Worm (Caenorhabditis elegans) whole organism, L2 larva: ENCODE data around the gene ubc-9.
A peak's percentile ranks its signal among the peaks of the same experiment; 100 is the strongest.

Source experiments
- C34F6.9 ChIP-seq: fragments of 150-350 bp; optimal IDR thresholded peaks from 2 replicates; lab custom pipeline; 2014; ENCODE audit warnings: missing biosample characterization, missing genetic modification characterization
- F13H6.1 ChIP-seq: sonication (generic microtip); optimal IDR thresholded peaks from 2 replicates; lab custom pipeline; 2016; ENCODE audit warnings: missing genetic modification characterization, missing compliant biosample characterization
- Y55F3AM.14 ChIP-seq: fragments of 200-800 bp; sonication (Bioruptor generic); optimal IDR thresholded peaks from 2 replicates; lab custom pipeline; 2018; ENCODE audit warnings: mild to moderate bottlenecking, missing genetic modification characterization, missing compliant biosample characterization
- alr-1 ChIP-seq: fragments of 150-350 bp; optimal IDR thresholded peaks from 2 replicates; lab custom pipeline; 2014; ENCODE audit warnings: missing biosample characterization, missing genetic modification characterization
- aly-2 ChIP-seq: fragments of 150-350 bp; optimal IDR thresholded peaks from 2 replicates; lab custom pipeline; 2014; ENCODE audit warnings: missing biosample characterization, missing genetic modification characterization
- blmp-1 ChIP-seq: sonication (generic microtip); optimal IDR thresholded peaks from 2 replicates; lab custom pipeline; 2017; ENCODE audit warnings: missing genetic modification characterization, mild to moderate bottlenecking, missing compliant biosample characterization, antibody characterized with exemption, moderate library complexity; ENCODE audit not compliant: insufficient read depth
- ceh-82 ChIP-seq: fragments of 150-350 bp; optimal IDR thresholded peaks from 2 replicates; lab custom pipeline; 2014; ENCODE audit warnings: missing biosample characterization, missing genetic modification characterization
- crh-2 ChIP-seq: sonication (generic microtip); optimal IDR thresholded peaks from 2 replicates; lab custom pipeline; 2017; ENCODE audit warnings: missing biosample characterization, missing genetic modification characterization
- dmd-4 ChIP-seq: sonication (generic microtip); optimal IDR thresholded peaks from 2 replicates; lab custom pipeline; 2017; ENCODE audit warnings: missing biosample characterization, missing genetic modification characterization
- egl-27 ChIP-seq: sonication (generic microtip); optimal IDR thresholded peaks from 3 replicates; lab custom pipeline; 2017; ENCODE audit warnings: missing biosample characterization, missing genetic modification reagents, missing genetic modification characterization
- elt-1 ChIP-seq: fragments of 150-350 bp; optimal IDR thresholded peaks from 2 replicates; lab custom pipeline; 2014; ENCODE audit warnings: missing biosample characterization, missing genetic modification characterization
- elt-3 ChIP-seq: sonication (generic microtip); optimal IDR thresholded peaks from 2 replicates; lab custom pipeline; 2017; ENCODE audit warnings: missing biosample characterization, missing genetic modification characterization
- fos-1 ChIP-seq: fragments of 150-350 bp; optimal IDR thresholded peaks from 2 replicates; lab custom pipeline; 2014; ENCODE audit warnings: missing biosample characterization, missing genetic modification characterization
- lin-11 ChIP-seq: fragments of 150-350 bp; sonication (generic microtip); optimal IDR thresholded peaks from 2 replicates; lab custom pipeline; 2014; ENCODE audit warnings: missing biosample characterization, missing genetic modification characterization, inconsistent platforms, mixed read lengths
- lsy-2 ChIP-seq, 2 experiments: fragments of 150-350 bp in 1 of 2; sonication (generic microtip) in 1 of 2; optimal IDR thresholded peaks; 2 replicates each; lab custom pipeline; 2014 to 2017; ENCODE audit warnings: missing biosample characterization in 2 of 2, missing genetic modification characterization in 2 of 2
- mab-5 ChIP-seq: fragments of 150-350 bp; optimal IDR thresholded peaks from 2 replicates; lab custom pipeline; 2014; ENCODE audit warnings: missing biosample characterization, missing genetic modification characterization
- mbf-1 ChIP-seq: sonication (generic microtip); optimal IDR thresholded peaks from 2 replicates; lab custom pipeline; 2017; ENCODE audit warnings: missing biosample characterization, missing genetic modification characterization
- mdl-1 ChIP-seq, 2 experiments: fragments of 150-350 bp in 1 of 2; sonication (generic microtip) in 1 of 2; optimal IDR thresholded peaks; 2 replicates each; lab custom pipeline; 2017; ENCODE audit warnings: missing biosample characterization in 2 of 2, missing genetic modification characterization in 2 of 2
- nhr-10 ChIP-seq: sonication (generic microtip); optimal IDR thresholded peaks from 2 replicates; lab custom pipeline; 2017; ENCODE audit warnings: missing biosample characterization, missing genetic modification characterization
- nhr-11 ChIP-seq: fragments of 150-350 bp; optimal IDR thresholded peaks from 2 replicates; lab custom pipeline; 2014; ENCODE audit warnings: missing biosample characterization, missing genetic modification characterization
- nhr-12 ChIP-seq: fragments of 150-350 bp; optimal IDR thresholded peaks from 2 replicates; lab custom pipeline; 2014; ENCODE audit warnings: missing biosample characterization, missing genetic modification characterization
- nhr-129 ChIP-seq: fragments of 150-350 bp; optimal IDR thresholded peaks from 2 replicates; lab custom pipeline; 2014; ENCODE audit warnings: missing biosample characterization, missing genetic modification characterization
- nhr-21 ChIP-seq: fragments of 150-350 bp; optimal IDR thresholded peaks from 2 replicates; lab custom pipeline; 2014; ENCODE audit warnings: missing biosample characterization, missing genetic modification characterization
- nhr-23 ChIP-seq: fragments of 150-350 bp; optimal IDR thresholded peaks from 2 replicates; lab custom pipeline; 2014; ENCODE audit warnings: missing biosample characterization, missing genetic modification reagents, missing genetic modification characterization
- nhr-25 ChIP-seq: fragments of 150-350 bp; sonication (generic microtip); optimal IDR thresholded peaks from 3 replicates; lab custom pipeline; 2014; ENCODE audit warnings: missing biosample characterization, missing genetic modification characterization
- nhr-6 ChIP-seq: fragments of 150-350 bp; optimal IDR thresholded peaks from 2 replicates; lab custom pipeline; 2014; ENCODE audit warnings: missing biosample characterization, missing genetic modification characterization
- sem-4 ChIP-seq: fragments of 150-350 bp; optimal IDR thresholded peaks from 2 replicates; lab custom pipeline; 2014; ENCODE audit warnings: missing biosample characterization, missing genetic modification reagents, missing genetic modification characterization
- skn-1 ChIP-seq: sonication (generic microtip); optimal IDR thresholded peaks from 2 replicates; lab custom pipeline; 2017; ENCODE audit warnings: missing biosample characterization, missing genetic modification characterization
- sma-3 ChIP-seq: sonication (generic microtip); optimal IDR thresholded peaks from 2 replicates; lab custom pipeline; 2016; ENCODE audit warnings: missing genetic modification reagents, missing genetic modification characterization, missing compliant biosample characterization
- sma-9 ChIP-seq, 2 experiments: fragments of 150-350 bp in 1 of 2; sonication (generic microtip) in 1 of 2; optimal IDR thresholded peaks; 2 replicates each; lab custom pipeline; 2014 to 2016; ENCODE audit warnings: missing genetic modification characterization in 2 of 2, mild to moderate bottlenecking in 1 of 2, missing biosample characterization in 1 of 2, missing compliant biosample characterization in 1 of 2, missing genetic modification reagents in 1 of 2, moderate library complexity in 1 of 2
- snpc-4 ChIP-seq: fragments of 150-350 bp; optimal IDR thresholded peaks from 2 replicates; lab custom pipeline; 2014; ENCODE audit warnings: missing biosample characterization, missing genetic modification characterization
- zag-1 ChIP-seq: fragments of 150-350 bp; optimal IDR thresholded peaks from 2 replicates; lab custom pipeline; 2014; ENCODE audit warnings: missing biosample characterization, missing genetic modification characterization
- ztf-11 ChIP-seq: sonication (generic microtip); optimal IDR thresholded peaks from 2 replicates; lab custom pipeline; 2017; ENCODE audit warnings: missing biosample characterization, missing genetic modification characterization

ubc-9 gene

ce11 chrIV:4640941-4641340, 9.9 kb upstream of the ubc-9 start:
- TF ChIP-seq blmp-1 (peak; percentile 85), fos-1 (tag; lab: Kevin White, UChicago) (peak; percentile 0), sma-9 (GFP tag; optimal IDR thresholded peaks at IDR 0.05; lab: Kevin White, UChicago) (peak; percentile 45), sma-9 (tag; optimal IDR thresholded peaks at IDR 0.05; lab: Kevin White, UChicago) (no peak), elt-1 (no peak)

DNA sequence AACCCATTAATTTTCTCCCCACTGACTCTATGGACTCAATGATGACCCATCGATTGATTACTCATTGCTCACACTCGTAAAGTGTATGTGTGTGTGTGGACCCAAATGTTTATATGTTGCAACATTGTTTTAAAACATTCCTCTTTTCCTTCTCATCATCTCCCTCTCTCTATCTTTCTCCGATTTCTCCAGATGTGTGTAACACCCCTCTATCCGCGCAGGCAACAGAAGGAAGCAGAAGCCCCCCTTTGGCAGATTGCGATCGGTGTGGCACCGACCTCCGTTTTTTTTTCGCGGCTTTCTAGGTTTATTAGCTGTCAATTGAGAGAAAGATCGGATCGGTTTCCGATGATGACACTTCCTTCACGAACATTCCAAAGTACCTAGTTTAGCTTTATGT, 7.3 kb upstream of the ubc-9 start:
- no peak for TF ChIP-seq lin-11 (tag; lab: Kevin White, UChicago)
- peak; percentile 20 for TF ChIP-seq sem-4 (tag; lab: Kevin White, UChicago)

DNA sequence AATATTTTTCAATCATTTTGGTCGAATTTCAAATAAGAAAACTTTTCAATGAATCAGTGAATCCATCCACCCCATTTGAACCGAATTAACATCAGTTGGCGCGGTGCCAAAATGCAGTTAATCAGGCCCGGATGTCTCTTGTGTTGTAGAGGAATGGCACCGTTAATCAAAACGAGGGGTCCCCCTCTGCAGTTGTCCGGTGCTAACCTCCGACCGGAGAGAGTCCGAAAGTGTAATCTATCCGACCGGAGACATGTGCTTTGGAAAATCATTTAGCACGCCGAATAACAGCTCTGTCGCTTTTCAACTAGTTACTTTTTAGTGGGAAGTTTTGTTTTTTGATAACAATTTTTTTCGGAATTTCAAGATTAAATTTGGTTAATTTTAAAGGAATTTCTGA, 5.6 kb upstream of the ubc-9 start:
- TF ChIP-seq crh-2 (tag; lab: Kevin White, UChicago) (no peak), mab-5 (no peak), aly-2 (tag; lab: Kevin White, UChicago) (no peak), mbf-1 (tag; lab: Kevin White, UChicago) (no peak), nhr-6 (tag; lab: Kevin White, UChicago) (no peak), sma-3 (GFP tag; lab: Kevin White, UChicago) (no peak), mdl-1 (tag; optimal IDR thresholded peaks at IDR 0.05; lab: Kevin White, UChicago) (no peak), nhr-23 (tag; lab: Kevin White, UChicago) (no peak), sem-4 (tag; lab: Kevin White, UChicago) (no peak), lsy-2 (tag; optimal IDR thresholded peaks at IDR 0.05; lab: Kevin White, UChicago) (no peak), nhr-11 (tag; lab: Kevin White, UChicago) (no peak)

- TF ChIP-seq nhr-23 (tag; lab: Kevin White, UChicago) (no peak), sem-4 (tag; lab: Kevin White, UChicago) (no peak), ztf-11 (no peak), nhr-129 (tag; lab: Kevin White, UChicago) (no peak), skn-1 (no peak), nhr-21 (tag; lab: Kevin White, UChicago) (no peak), egl-27 (tag; lab: Kevin White, UChicago) (no peak), F13H6.1 (tag; lab: Kevin White, UChicago) (no peak), lin-11 (tag; lab: Kevin White, UChicago) (no peak), elt-3 (tag; lab: Kevin White, UChicago) (no peak), zag-1 (tag; lab: Kevin White, UChicago) (no peak), ceh-82 (tag; lab: Kevin White, UChicago) (no peak), alr-1 (no peak), nhr-10 (tag; lab: Kevin White, UChicago) (no peak), aly-2 (tag; lab: Kevin White, UChicago) (no peak), nhr-25 (tag; lab: Kevin White, UChicago) (no peak), nhr-12 (no peak), C34F6.9 (no peak), crh-2 (tag; lab: Kevin White, UChicago) (no peak)
Measured at ce11 chrIV:4647385-4647784, 3.5 kb upstream of the ubc-9 start, which contains the start of gene F29B9.8. Gene F29B9.8 (plus strand): TSS chrIV:4647685.

ce11 chrIV:4649460-4649859, 1.4 kb upstream of the ubc-9 start, which contains the start of gene F29B9.7:
Gene F29B9.7 (plus strand): TSS chrIV:4649760.
- TF ChIP-seq zag-1 (tag; lab: Kevin White, UChicago) (no peak), elt-1 (no peak), egl-27 (tag; lab: Kevin White, UChicago) (no peak), mab-5 (no peak), Y55F3AM.14 (no peak), dmd-4 (tag; lab: Kevin White, UChicago) (no peak), snpc-4 (tag; lab: Kevin White, UChicago) (no peak), fos-1 (tag; lab: Kevin White, UChicago) (no peak)
- TF ChIP-seq, all 48 proteins: peak for 0
